Fruit fly (Drosophila melanogaster) whole organism, embryonic: ENCODE measurements around the gene Cad99C.
A peak's percentile ranks its signal among the peaks of the same experiment; 100 is the strongest.

Experiments
- Abd-B ChIP-seq: fragments of 200-800 bp; sonication (Bioruptor generic); optimal IDR thresholded peaks from 2 replicates; lab custom pipeline; 2018; ENCODE audit warnings: missing biosample characterization, mild to moderate bottlenecking, missing genetic modification characterization, moderate library complexity
- Adf1 ChIP-seq: fragments of 200-800 bp; sonication (Bioruptor generic); IDR thresholded peaks from 2 replicates; pipeline ENCODE4 v1.3.6; 2022; ENCODE audit warnings: missing biosample characterization, missing genetic modification characterization
- Awh ChIP-seq: fragments of 200-800 bp; sonication (Bioruptor generic); IDR thresholded peaks from 2 replicates; pipeline ENCODE4, ENCODE4 v1.3.6; 2022; ENCODE audit warnings: missing biosample characterization, missing genetic modification characterization
- Bdp1 ChIP-seq: fragments of 200-800 bp; sonication (Bioruptor generic); optimal IDR thresholded peaks from 3 replicates; lab custom pipeline; 2016; ENCODE audit warnings: missing biosample characterization, missing genetic modification characterization
- Bgb ChIP-seq: fragments of 200-800 bp; sonication (Bioruptor generic); IDR thresholded peaks from 2 replicates; pipeline ENCODE4 v1.3.6; 2022; ENCODE audit warnings: missing biosample characterization, missing genetic modification characterization; ENCODE audit not compliant: partially characterized antibody
- Blimp-1 ChIP-seq: fragments of 200-800 bp; sonication (Bioruptor generic); optimal IDR thresholded peaks from 3 replicates; lab custom pipeline; 2018; ENCODE audit warnings: missing biosample characterization, missing genetic modification characterization, mild to moderate bottlenecking, moderate library complexity, missing genetic modification reagents
- C15 ChIP-seq: fragments of 200-800 bp; sonication (Bioruptor generic); IDR thresholded peaks from 3 replicates; pipeline ENCODE4 v1.3.6; 2022; ENCODE audit warnings: missing biosample characterization, missing genetic modification characterization
- CG11696 ChIP-seq: fragments of 200-800 bp; sonication (Bioruptor generic); IDR thresholded peaks from 2 replicates; pipeline ENCODE4 v1.3.6; 2022; ENCODE audit warnings: missing biosample characterization, missing genetic modification characterization
- CG12744 ChIP-seq: fragments of 200-800 bp; sonication (Bioruptor generic); optimal IDR thresholded peaks from 2 replicates; lab custom pipeline; 2016; ENCODE audit warnings: missing biosample characterization, missing genetic modification characterization
- CG13123 ChIP-seq: fragments of 200-800 bp; sonication (Bioruptor generic); optimal IDR thresholded peaks from 2 replicates; lab custom pipeline; 2016; ENCODE audit warnings: missing biosample characterization, missing genetic modification characterization
- CG13296 ChIP-seq: fragments of 200-800 bp; sonication (Bioruptor generic); optimal IDR thresholded peaks from 3 replicates; lab custom pipeline; 2018; ENCODE audit warnings: missing biosample characterization, mild to moderate bottlenecking, missing genetic modification characterization
- CG13624 ChIP-seq: fragments of 200-800 bp; sonication (Bioruptor generic); optimal IDR thresholded peaks from 2 replicates; lab custom pipeline; 2016; ENCODE audit warnings: missing biosample characterization, missing genetic modification characterization
- CG14441 ChIP-seq: fragments of 200-800 bp; sonication (Bioruptor generic); IDR thresholded peaks from 2 replicates; pipeline ENCODE4 v1.3.6; 2022; ENCODE audit warnings: missing biosample characterization, missing genetic modification characterization
- CG17359 ChIP-seq: fragments of 200-800 bp; sonication (Bioruptor generic); optimal IDR thresholded peaks from 3 replicates; lab custom pipeline; 2018; ENCODE audit warnings: missing biosample characterization, mild to moderate bottlenecking, missing genetic modification characterization, moderate library complexity
- CG17568 ChIP-seq: fragments of 200-800 bp; sonication (Bioruptor generic); optimal IDR thresholded peaks from 2 replicates; lab custom pipeline; 2018; ENCODE audit warnings: missing biosample characterization, mild to moderate bottlenecking, missing genetic modification characterization, moderate library complexity
- CG18476 ChIP-seq: fragments of 200-800 bp; sonication (Bioruptor generic); optimal IDR thresholded peaks from 2 replicates; lab custom pipeline; 2016; ENCODE audit warnings: missing biosample characterization, mild to moderate bottlenecking, missing genetic modification characterization
- CG31441 ChIP-seq: fragments of 200-800 bp; sonication (Bioruptor generic); IDR thresholded peaks from 2 replicates; pipeline ENCODE4 v1.3.6; 2022; ENCODE audit warnings: missing biosample characterization, missing genetic modification characterization
- CG3163 ChIP-seq: fragments of 200-800 bp; sonication (Bioruptor generic); optimal IDR thresholded peaks from 3 replicates; lab custom pipeline; 2016; ENCODE audit warnings: missing biosample characterization, missing genetic modification characterization
- CG3847 ChIP-seq: fragments of 200-800 bp; sonication (Bioruptor generic); IDR thresholded peaks from 2 replicates; pipeline ENCODE4 v1.3.6; 2022; ENCODE audit warnings: missing biosample characterization, missing genetic modification characterization
- CG42726 ChIP-seq: fragments of 200-800 bp; sonication (Bioruptor generic); IDR thresholded peaks from 2 replicates; pipeline ENCODE4 v1.3.6; 2022; ENCODE audit warnings: missing biosample characterization, missing genetic modification characterization; ENCODE audit not compliant: partially characterized antibody
- CG4617 ChIP-seq: fragments of 200-800 bp; sonication (Bioruptor generic); optimal IDR thresholded peaks from 3 replicates; lab custom pipeline; 2016; ENCODE audit warnings: missing biosample characterization, missing genetic modification characterization, borderline replicate concordance
- CG5953 ChIP-seq: fragments of 200-800 bp; sonication (Bioruptor generic); IDR thresholded peaks from 2 replicates; pipeline ENCODE4 v1.3.6; 2022; ENCODE audit warnings: missing biosample characterization, missing genetic modification characterization
- CG6254 ChIP-seq: fragments of 200-800 bp; sonication (Bioruptor generic); optimal IDR thresholded peaks from 3 replicates; lab custom pipeline; 2017; ENCODE audit warnings: mild to moderate bottlenecking, missing biosample characterization, missing genetic modification reagents, missing genetic modification characterization
- CG6683 ChIP-seq: fragments of 200-800 bp; sonication (Bioruptor generic); optimal IDR thresholded peaks from 2 replicates; lab custom pipeline; 2017; ENCODE audit warnings: missing biosample characterization, mild to moderate bottlenecking, missing genetic modification characterization, missing genetic modification reagents
- CG6854 ChIP-seq: fragments of 200-800 bp; sonication (Bioruptor generic); optimal IDR thresholded peaks from 3 replicates; lab custom pipeline; 2017; ENCODE audit warnings: missing biosample characterization, mild to moderate bottlenecking, missing genetic modification characterization
- CTCF ChIP-seq: fragments of 200-800 bp; sonication (Bioruptor generic); optimal IDR thresholded peaks from 2 replicates; lab custom pipeline; 2017; ENCODE audit warnings: missing biosample characterization, mild to moderate bottlenecking, missing genetic modification characterization, moderate library complexity
- D ChIP-seq, 2 experiments: fragments of 200-800 bp in 1 of 2; fragments of >200 bp in 1 of 2; sonication (Bioruptor generic) in 1 of 2; optimal IDR thresholded peaks; 2 replicates in 1 of 2; 3 replicates in 1 of 2; lab custom pipeline; 2017; ENCODE audit warnings: mild to moderate bottlenecking in 1 of 2, missing biosample characterization in 1 of 2, missing genetic modification characterization in 1 of 2, missing genetic modification reagents in 1 of 2
- Dip3 ChIP-seq: fragments of 200-800 bp; sonication (Bioruptor generic); optimal IDR thresholded peaks from 3 replicates; lab custom pipeline; 2016; ENCODE audit warnings: missing biosample characterization, missing genetic modification characterization
- Gug ChIP-seq: fragments of 200-800 bp; sonication (Bioruptor generic); IDR thresholded peaks from 4 replicates; pipeline ENCODE4 v1.3.6; 2022; ENCODE audit warnings: missing biosample characterization, missing genetic modification characterization
- HHEX ChIP-seq: fragments of 200-800 bp; sonication (Bioruptor generic); optimal IDR thresholded peaks from 3 replicates; lab custom pipeline; 2017; ENCODE audit warnings: missing biosample characterization, mild to moderate bottlenecking, missing genetic modification characterization, missing genetic modification reagents
- Med ChIP-seq: fragments of 200-800 bp; sonication (Bioruptor generic); peaks from one replicate; lab custom pipeline; 2016; ENCODE audit warnings: missing biosample characterization, missing genetic modification characterization, mild to moderate bottlenecking, inconsistent platforms, moderate library complexity
- Meics ChIP-seq: fragments of 200-800 bp; sonication (Bioruptor generic); optimal IDR thresholded peaks from 2 replicates; lab custom pipeline; 2017; ENCODE audit warnings: missing biosample characterization, mild to moderate bottlenecking, missing genetic modification characterization
- NFAT ChIP-seq: fragments of 200-800 bp; sonication (Bioruptor generic); IDR thresholded peaks from 2 replicates; pipeline ENCODE4 v1.3.6; 2022; ENCODE audit warnings: missing biosample characterization, missing genetic modification characterization
- Poxn ChIP-seq: fragments of 200-800 bp; sonication (Bioruptor generic); IDR thresholded peaks from 2 replicates; pipeline ENCODE4 v1.3.6; 2022; ENCODE audit warnings: missing biosample characterization, missing genetic modification characterization
- Rfx ChIP-seq: fragments of 200-800 bp; sonication (Bioruptor generic); IDR thresholded peaks from 2 replicates; pipeline ENCODE4 v1.3.6; 2022; ENCODE audit warnings: missing biosample characterization, missing genetic modification characterization
- Sin3A ChIP-seq: fragments of >200 bp; optimal IDR thresholded peaks from 2 replicates; lab custom pipeline; 2018
- Xrp1 ChIP-seq: fragments of 200-800 bp; sonication (Bioruptor generic); IDR thresholded peaks from 2 replicates; pipeline ENCODE4 v1.3.6; 2022; ENCODE audit warnings: missing biosample characterization, missing genetic modification characterization
- aop ChIP-seq: fragments of 200-800 bp; sonication (Bioruptor generic); IDR thresholded peaks from 2 replicates; pipeline ENCODE4 v1.3.6; 2022; ENCODE audit warnings: missing biosample characterization, missing genetic modification characterization
- ase ChIP-seq: fragments of 200-800 bp; sonication (Bioruptor generic); IDR thresholded peaks from 3 replicates; pipeline ENCODE4 v1.3.6; 2022; ENCODE audit warnings: missing biosample characterization, missing genetic modification characterization
- bcd ChIP-seq: fragments of 200-800 bp; sonication (Bioruptor generic); optimal IDR thresholded peaks from 2 replicates; lab custom pipeline; 2017; ENCODE audit warnings: missing biosample characterization, mild to moderate bottlenecking, missing genetic modification characterization
- dan ChIP-seq: fragments of 200-800 bp; sonication (Bioruptor generic); IDR thresholded peaks from 2 replicates; pipeline ENCODE4 v1.3.6; 2022; ENCODE audit warnings: missing biosample characterization, missing genetic modification characterization
- danr ChIP-seq: fragments of 200-800 bp; sonication (Bioruptor generic); IDR thresholded peaks from 2 replicates; pipeline ENCODE4 v1.3.6; 2022; ENCODE audit warnings: missing biosample characterization, missing genetic modification characterization
- dpn ChIP-seq, 2 experiments: fragments of 200-800 bp; sonication (Bioruptor generic); optimal IDR thresholded peaks; 3 replicates each; lab custom pipeline; 2016; ENCODE audit warnings: missing biosample characterization in 2 of 2, missing genetic modification characterization in 2 of 2
- fd102C ChIP-seq: fragments of 200-800 bp; sonication (Bioruptor generic); optimal IDR thresholded peaks from 2 replicates; lab custom pipeline; 2018; ENCODE audit warnings: missing biosample characterization, mild to moderate bottlenecking, missing genetic modification characterization, moderate library complexity
- gro ChIP-seq: fragments of 200-800 bp; sonication (Bioruptor generic); optimal IDR thresholded peaks from 2 replicates; lab custom pipeline; 2016; ENCODE audit warnings: missing biosample characterization, missing genetic modification characterization
- peb ChIP-seq: fragments of 200-800 bp; sonication (Bioruptor generic); IDR thresholded peaks from 2 replicates; pipeline ENCODE4 v1.3.6; 2022; ENCODE audit warnings: missing biosample characterization, missing genetic modification characterization
- sens ChIP-seq: fragments of 200-800 bp; sonication (Bioruptor generic); peaks from one replicate; lab custom pipeline; 2016; ENCODE audit warnings: missing biosample characterization, missing genetic modification characterization
- shn ChIP-seq: fragments of 200-800 bp; sonication (Bioruptor generic); optimal IDR thresholded peaks from 3 replicates; lab custom pipeline; 2016; ENCODE audit warnings: missing biosample characterization, missing genetic modification characterization
- toy ChIP-seq: fragments of 200-800 bp; sonication (Bioruptor generic); IDR thresholded peaks from 2 replicates; pipeline ENCODE4 v1.3.6; 2022; ENCODE audit warnings: missing biosample characterization, missing genetic modification characterization
- ttk ChIP-seq: fragments of 200-800 bp; sonication (Bioruptor generic); IDR thresholded peaks from 2 replicates; pipeline ENCODE4 v2.1.2; 2022; ENCODE audit warnings: missing biosample characterization, missing genetic modification characterization
- z ChIP-seq: fragments of 200-800 bp; sonication (Bioruptor generic); IDR thresholded peaks from 3 replicates; pipeline ENCODE4 v1.3.6; 2022; ENCODE audit warnings: missing biosample characterization, missing genetic modification characterization

Cad99C gene

dm6 chr3R:29818434-29819268 lies 22.8 kb upstream of the Cad99C start, which contains the start of gene neo (continued):
- TF ChIP-seq ase (GFP tag; lab: Robert Waterston, UW) = no peak
- TF ChIP-seq peb (GFP tag; lab: Robert Waterston, UW) = no peak
- TF ChIP-seq dpn (GFP tag; optimal IDR thresholded peaks at IDR 0.05; lab: Kevin White, UChicago) = no peak
- no peak for TF ChIP-seq fd102C
- TF ChIP-seq C15 = no peak
- no peak for TF ChIP-seq CG31441 (GFP tag; lab: Robert Waterston, UW)
- TF ChIP-seq Bdp1 (GFP tag; lab: Kevin White, UChicago) = no peak
- no peak for TF ChIP-seq CG5953 (GFP tag; lab: Robert Waterston, UW)
- no peak for TF ChIP-seq NFAT (GFP tag; lab: Robert Waterston, UW)
- TF ChIP-seq Blimp-1 (GFP tag; lab: Kevin White, UChicago) = peak; percentile 97
- TF ChIP-seq CG17359 (tag; lab: Kevin White, UChicago) = no peak
- TF ChIP-seq CG4617 (GFP tag; lab: Kevin White, UChicago) = no peak
- TF ChIP-seq CG6254 = no peak
- TF ChIP-seq dan (GFP tag; lab: Robert Waterston, UW) = no peak
- no peak for TF ChIP-seq Gug
- TF ChIP-seq aop = no peak
- no peak for TF ChIP-seq CG14441 (GFP tag; lab: Robert Waterston, UW)
- peak; percentile 41 for TF ChIP-seq CG3163 (GFP tag; lab: Kevin White, UChicago)
- no peak for TF ChIP-seq CG13123 (GFP tag; lab: Kevin White, UChicago)
- no peak for TF ChIP-seq Bgb
- TF ChIP-seq Meics (GFP tag; lab: Kevin White, UChicago) = no peak
- no peak for TF ChIP-seq Poxn
- TF ChIP-seq Xrp1 (GFP tag; lab: Robert Waterston, UW) = no peak
- TF ChIP-seq CG11696 (GFP tag; lab: Robert Waterston, UW) = no peak
- TF ChIP-seq CG42726 (GFP tag; lab: Robert Waterston, UW) = no peak
- no peak for TF ChIP-seq CG6683
- TF ChIP-seq Dip3 (GFP tag; lab: Kevin White, UChicago) = no peak
- TF ChIP-seq CG6854 (GFP tag; lab: Kevin White, UChicago) = no peak
- TF ChIP-seq CG13296 (GFP tag; lab: Kevin White, UChicago) = no peak
- TF ChIP-seq Rfx (GFP tag; lab: Robert Waterston, UW) = no peak
- no peak for TF ChIP-seq bcd (GFP tag; lab: Kevin White, UChicago)
- peak; percentile 44 for TF ChIP-seq sens (GFP tag; lab: Kevin White, UChicago)
- TF ChIP-seq ttk (GFP tag; lab: Robert Waterston, UW) = no peak
- TF ChIP-seq D (optimal IDR thresholded peaks at IDR 0.05; lab: Kevin White, UChicago) = peak; percentile 22
- TF ChIP-seq D (GFP tag; optimal IDR thresholded peaks at IDR 0.05; lab: Kevin White, UChicago) = no peak
- no peak for TF ChIP-seq Sin3A (lab: Kevin White, UChicago)
- TF ChIP-seq CG3847 (GFP tag; lab: Robert Waterston, UW) = no peak
- TF ChIP-seq shn (GFP tag; lab: Kevin White, UChicago) = no peak
- no peak for TF ChIP-seq CG18476 (GFP tag; lab: Kevin White, UChicago)
- TF ChIP-seq Abd-B (GFP tag; lab: Kevin White, UChicago) = no peak
- no peak for TF ChIP-seq danr (GFP tag; lab: Robert Waterston, UW)
- peak; percentile 68 for TF ChIP-seq Med (GFP tag; lab: Kevin White, UChicago)
- no peak for TF ChIP-seq CG17568 (GFP tag; lab: Kevin White, UChicago)
- TF ChIP-seq toy (GFP tag; lab: Robert Waterston, UW) = no peak
- TF ChIP-seq Awh (GFP tag; lab: Robert Waterston, UW) = no peak
- TF ChIP-seq Adf1 (GFP tag; lab: Robert Waterston, UW) = no peak
- TF ChIP-seq CG12744 (GFP tag; lab: Kevin White, UChicago) = no peak
- TF ChIP-seq HHEX (GFP tag; lab: Kevin White, UChicago) = no peak
- no peak for TF ChIP-seq CTCF (GFP tag; lab: Kevin White, UChicago)
- TF ChIP-seq z (GFP tag; lab: Robert Waterston, UW) = no peak
- TF ChIP-seq gro (GFP tag; lab: Kevin White, UChicago) = no peak
- no peak for TF ChIP-seq CG13624 (GFP tag; lab: Kevin White, UChicago)
